Fruit fly (Drosophila melanogaster): ENCODE data around the gene Nubp2.
A peak's percentile ranks its signal among the peaks of the same experiment; 100 is the strongest.

Gene Nubp2

dm6 chr3L:20536919-20537318, 10.5 kb downstream of the Nubp2 start:
- TF ChIP-seq Clk (GFP tag; optimal IDR thresholded peaks at IDR 0.05) (no peak), kay (GFP tag; ENCODE audit: borderline replicate concordance) (peak; percentile 63), cnc (optimal IDR thresholded peaks at IDR 0.05) (no peak), CG12768 (GFP tag; optimal IDR thresholded peaks at IDR 0.05) (no peak), CG14711 (tag; optimal IDR thresholded peaks at IDR 0.05) (no peak)

dm6 chr3L:20537655-20538300, 11.4 kb downstream of the Nubp2 start:
- TF ChIP-seq CG5204 (GFP tag; optimal IDR thresholded peaks at IDR 0.05) (peak; percentile 19), bab1 (GFP tag; optimal IDR thresholded peaks at IDR 0.05) (no peak), cic (GFP tag; optimal IDR thresholded peaks at IDR 0.05) (peak; percentile 56), kay (GFP tag; ENCODE audit: borderline replicate concordance) (peak; percentile 78)

DNA sequence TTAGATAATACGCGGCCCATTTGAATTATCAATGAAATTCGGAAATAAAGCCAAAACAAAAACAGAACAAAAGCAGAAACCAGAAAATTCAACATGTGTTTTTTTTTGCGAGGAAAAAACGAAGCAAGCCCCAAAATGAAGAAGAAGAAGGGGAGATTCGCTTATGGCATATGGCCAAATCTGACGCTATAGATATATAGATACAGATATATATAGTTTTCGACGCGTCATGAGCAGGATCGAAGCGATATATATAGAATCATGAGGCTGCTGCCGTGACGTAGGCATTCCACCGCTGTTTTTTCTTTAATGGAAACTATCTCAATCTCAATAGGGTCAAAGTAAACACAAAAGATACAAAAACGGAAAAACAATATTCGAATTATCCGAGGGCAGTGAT, 12.1 kb downstream of the Nubp2 start:
- no peak for TF ChIP-seq CG14711 (tag; optimal IDR thresholded peaks at IDR 0.05)
- TF ChIP-seq CG12768 (GFP tag; optimal IDR thresholded peaks at IDR 0.05): no peak
- TF ChIP-seq toe (GFP tag; optimal IDR thresholded peaks at IDR 0.05): no peak
- no peak for TF ChIP-seq CG7101 (tag; optimal IDR thresholded peaks at IDR 0.05)
- TF ChIP-seq CG11617 (GFP tag; optimal IDR thresholded peaks at IDR 0.05): no peak
- no peak for TF ChIP-seq CG7045 (GFP tag; optimal IDR thresholded peaks at IDR 0.05)

- TF ChIP-seq Crg-1 (GFP tag; optimal IDR thresholded peaks at IDR 0.05): no peak
- TF ChIP-seq CG11617 (GFP tag; optimal IDR thresholded peaks at IDR 0.05): no peak
- no peak for TF ChIP-seq Hr96 (GFP tag; optimal IDR thresholded peaks at IDR 0.05)
- TF ChIP-seq cic (GFP tag; optimal IDR thresholded peaks at IDR 0.05): peak; percentile 28
- no peak for TF ChIP-seq CG7101 (tag; optimal IDR thresholded peaks at IDR 0.05)
- TF ChIP-seq kay (GFP tag; ENCODE audit: borderline replicate concordance): peak; percentile 72
- TF ChIP-seq Mnt (GFP tag; optimal IDR thresholded peaks at IDR 0.05): peak; percentile 4
- peak; percentile 98 for TF ChIP-seq tj (GFP tag; optimal IDR thresholded peaks at IDR 0.05)
- no peak for TF ChIP-seq Clk (GFP tag; optimal IDR thresholded peaks at IDR 0.05)
- TF ChIP-seq ovo (GFP tag; optimal IDR thresholded peaks at IDR 0.05): no peak
- TF ChIP-seq CG12768 (GFP tag; optimal IDR thresholded peaks at IDR 0.05): no peak
- TF ChIP-seq bab1 (GFP tag; optimal IDR thresholded peaks at IDR 0.05): no peak
Observed at dm6 chr3L:20539116-20539990, 13.0 kb downstream of the Nubp2 start.

dm6 chr3L:20540182-20540974, 14.0 kb downstream of the Nubp2 start, which contains the start of gene Rcd2:
Gene Rcd2 (minus strand): TSS chr3L:20540417.
- TF ChIP-seq toe (GFP tag; optimal IDR thresholded peaks at IDR 0.05): peak; percentile 66
- TF ChIP-seq CG5204 (GFP tag; optimal IDR thresholded peaks at IDR 0.05): peak; percentile 71
- TF ChIP-seq CG11617 (GFP tag; optimal IDR thresholded peaks at IDR 0.05): peak; percentile 87
- TF ChIP-seq Clk (GFP tag; optimal IDR thresholded peaks at IDR 0.05): peak; percentile 34
- no peak for TF ChIP-seq cnc (optimal IDR thresholded peaks at IDR 0.05)
- TF ChIP-seq tj (GFP tag; optimal IDR thresholded peaks at IDR 0.05): peak; percentile 9
- peak; percentile 85 for TF ChIP-seq cic (GFP tag; optimal IDR thresholded peaks at IDR 0.05)
- TF ChIP-seq Crg-1 (GFP tag; optimal IDR thresholded peaks at IDR 0.05): no peak
- TF ChIP-seq bab1 (GFP tag; optimal IDR thresholded peaks at IDR 0.05): peak; percentile 76
- no peak for TF ChIP-seq ovo (GFP tag; optimal IDR thresholded peaks at IDR 0.05)
- TF ChIP-seq CG7101 (tag; optimal IDR thresholded peaks at IDR 0.05): peak; percentile 87
- peak; percentile 65 for TF ChIP-seq Hr96 (GFP tag; optimal IDR thresholded peaks at IDR 0.05)
- peak; percentile 89 for TF ChIP-seq CG12768 (GFP tag; optimal IDR thresholded peaks at IDR 0.05)
- TF ChIP-seq CG1620 (GFP tag; optimal IDR thresholded peaks at IDR 0.05): peak; percentile 19
- TF ChIP-seq kay (GFP tag; ENCODE audit: borderline replicate concordance): peak; percentile 84
- peak; percentile 80 for TF ChIP-seq CG7045 (GFP tag; optimal IDR thresholded peaks at IDR 0.05)
- peak; percentile 91 for TF ChIP-seq CG33017 (tag; optimal IDR thresholded peaks at IDR 0.05)
- peak; percentile 45 for TF ChIP-seq Mnt (GFP tag; optimal IDR thresholded peaks at IDR 0.05)
- TF ChIP-seq pad (GFP tag; optimal IDR thresholded peaks at IDR 0.05): peak; percentile 47
- peak; percentile 76 for TF ChIP-seq CG14711 (tag; optimal IDR thresholded peaks at IDR 0.05)
